Worm (Caenorhabditis elegans) whole organism, L1 larva: ENCODE results near the gene rhgf-2.

ENCODE experiments used
- aha-1 ChIP-seq: fragments of 150-350 bp; optimal IDR thresholded peaks from 2 replicates; lab custom pipeline; 2014; ENCODE audit warnings: missing biosample characterization, missing genetic modification characterization
- aly-2 ChIP-seq: fragments of 150-350 bp; optimal IDR thresholded peaks from 2 replicates; lab custom pipeline; 2014; ENCODE audit warnings: missing biosample characterization, missing genetic modification characterization
- ama-1 ChIP-seq: fragments of 150-350 bp; optimal IDR thresholded peaks from 2 replicates; lab custom pipeline; 2014
- elt-3 ChIP-seq, 6 experiments: fragments of 150-350 bp in 1 of 6; sonication (generic microtip); optimal IDR thresholded peaks; 2 replicates each; lab custom pipeline; 2017 to 2018; ENCODE audit warnings: missing biosample characterization in 6 of 6, missing genetic modification characterization in 6 of 6, inconsistent platforms in 1 of 6
- fos-1 ChIP-seq: fragments of 150-350 bp; optimal IDR thresholded peaks from 2 replicates; lab custom pipeline; 2014; ENCODE audit warnings: missing biosample characterization, missing genetic modification characterization
- lin-39 ChIP-seq: fragments of 150-350 bp; optimal IDR thresholded peaks from 2 replicates; lab custom pipeline; 2014; ENCODE audit warnings: missing biosample characterization, missing genetic modification reagents, missing genetic modification characterization
- nhr-11 ChIP-seq: fragments of 150-350 bp; optimal IDR thresholded peaks from 2 replicates; lab custom pipeline; 2014; ENCODE audit warnings: missing biosample characterization, missing genetic modification characterization
- nhr-77 ChIP-seq: fragments of 150-350 bp; optimal IDR thresholded peaks from 2 replicates; lab custom pipeline; 2014; ENCODE audit warnings: missing biosample characterization, missing genetic modification characterization
- skn-1 ChIP-seq: fragments of 150-350 bp; optimal IDR thresholded peaks from 2 replicates; lab custom pipeline; 2014; ENCODE audit warnings: missing biosample characterization, missing genetic modification characterization
- sup-37 ChIP-seq: fragments of 200-800 bp; sonication (Bioruptor generic); optimal IDR thresholded peaks from 2 replicates; lab custom pipeline; 2018; ENCODE audit warnings: mild to moderate bottlenecking, missing genetic modification characterization, missing compliant biosample characterization
- ztf-4 ChIP-seq: fragments of 150-350 bp; optimal IDR thresholded peaks from 2 replicates; lab custom pipeline; 2014; ENCODE audit warnings: missing biosample characterization, missing genetic modification characterization

- TF ChIP-seq fos-1 (tag; lab: Kevin White, UChicago) (no peak), nhr-11 (no peak), aha-1 (tag; lab: Kevin White, UChicago) (no peak), lin-39 (tag; lab: Kevin White, UChicago) (no peak), sup-37 (GFP tag; lab: Kevin White, UChicago) (no peak), ztf-4 (tag; lab: Kevin White, UChicago) (no peak), ama-1 (lab: Kevin White, UChicago) (no peak), aly-2 (tag; lab: Kevin White, UChicago) (no peak), nhr-77 (tag; lab: Kevin White, UChicago) (no peak), elt-3 (tag; optimal IDR thresholded peaks at IDR 0.05; lab: Kevin White, UChicago) (no peak), skn-1 (tag; lab: Kevin White, UChicago) (no peak)
These were observed 57.2 kb downstream of the rhgf-2 start for ce11 chrII:4157817-4158216.
